Fruit fly (Drosophila melanogaster): ENCODE results near the gene CG12729.

- TF ChIP-seq EcR (GFP tag; optimal IDR thresholded peaks at IDR 0.05) (no peak), CG34367 (tag; optimal IDR thresholded peaks at IDR 0.05) (no peak), fd96Ca (GFP tag; IDR thresholded peaks at IDR 0.05) (no peak), Pif1B (GFP tag; optimal IDR thresholded peaks at IDR 0.05) (no peak), Snoo (tag; optimal IDR thresholded peaks at IDR 0.05) (no peak), CG14655 (GFP tag; optimal IDR thresholded peaks at IDR 0.05) (no peak), CG8159 (tag; optimal IDR thresholded peaks at IDR 0.05) (no peak), CG12605 (GFP tag; IDR thresholded peaks at IDR 0.05) (no peak), Pif1A (GFP tag; optimal IDR thresholded peaks at IDR 0.05) (no peak), CG15710 (tag; optimal IDR thresholded peaks at IDR 0.05) (no peak), CG10348 (GFP tag; IDR thresholded peaks at IDR 0.05) (no peak)
Observed at dm6 chrX:5804377-5804776, 40.7 kb upstream of the CG12729 start, which contains the start of gene Cpr5C.

Data from whole organism, pupa.